Fruit fly (Drosophila melanogaster) whole organism, prepupa: ENCODE results near the gene Pi4KIIIalpha.
A peak's percentile ranks its signal among the peaks of the same experiment; 100 is the strongest.

Experiments
- Blimp-1 ChIP-seq: fragments of 200-800 bp; sonication (Bioruptor generic); optimal IDR thresholded peaks from 3 replicates; lab custom pipeline; 2017; ENCODE audit warnings: missing biosample characterization, missing genetic modification characterization, mild to moderate bottlenecking, moderate library complexity, missing genetic modification reagents
- CG11294 ChIP-seq: fragments of 200-800 bp; sonication (Bioruptor generic); IDR thresholded peaks from 2 replicates; pipeline ENCODE4 v1.3.6; 2022; ENCODE audit warnings: missing biosample characterization, missing genetic modification characterization
- CG11762 ChIP-seq: fragments of 200-800 bp; sonication (Bioruptor generic); optimal IDR thresholded peaks from 3 replicates; lab custom pipeline; 2016; ENCODE audit warnings: missing biosample characterization, missing genetic modification characterization; ENCODE audit not compliant: insufficient read depth
- CG11902 ChIP-seq: fragments of 200-800 bp; sonication (Bioruptor generic); optimal IDR thresholded peaks from 3 replicates; lab custom pipeline; 2016; ENCODE audit warnings: missing biosample characterization, missing genetic modification characterization
- CG15336 ChIP-seq: fragments of 200-800 bp; sonication (Bioruptor generic); IDR thresholded peaks from 2 replicates; pipeline ENCODE4 v1.3.6; 2022; ENCODE audit warnings: missing biosample characterization, missing genetic modification characterization
- CG1621 ChIP-seq: fragments of 200-800 bp; sonication (Bioruptor generic); optimal IDR thresholded peaks from 3 replicates; lab custom pipeline; 2018; ENCODE audit warnings: missing biosample characterization, mild to moderate bottlenecking, missing genetic modification characterization
- CG16779 ChIP-seq: fragments of 200-800 bp; sonication (Bioruptor generic); optimal IDR thresholded peaks from 3 replicates; lab custom pipeline; 2017; ENCODE audit warnings: missing biosample characterization, mild to moderate bottlenecking, missing genetic modification characterization
- CG3032 ChIP-seq: fragments of 200-800 bp; optimal IDR thresholded peaks from 2 replicates; lab custom pipeline; 2019; ENCODE audit warnings: missing biosample characterization, mild to moderate bottlenecking, missing genetic modification characterization, moderate library complexity
- CG31627 ChIP-seq: fragments of 200-800 bp; sonication (Bioruptor generic); optimal IDR thresholded peaks from 3 replicates; lab custom pipeline; 2016; ENCODE audit warnings: missing biosample characterization, missing genetic modification characterization
- CG32006 ChIP-seq: fragments of 200-800 bp; sonication (Bioruptor generic); optimal IDR thresholded peaks from 3 replicates; lab custom pipeline; 2017; ENCODE audit warnings: missing biosample characterization, mild to moderate bottlenecking, missing genetic modification characterization
- CG34406 ChIP-seq: fragments of 200-800 bp; sonication (Bioruptor generic); optimal IDR thresholded peaks from 3 replicates; lab custom pipeline; 2016; ENCODE audit warnings: missing biosample characterization, missing genetic modification characterization
- CG6276 ChIP-seq: fragments of 200-800 bp; sonication (Bioruptor generic); optimal IDR thresholded peaks from 2 replicates; lab custom pipeline; 2017; ENCODE audit warnings: missing biosample characterization, mild to moderate bottlenecking, missing genetic modification characterization
- CG6792 ChIP-seq: fragments of 200-800 bp; sonication (Bioruptor generic); optimal IDR thresholded peaks from 3 replicates; lab custom pipeline; 2016; ENCODE audit warnings: missing biosample characterization, missing genetic modification characterization
- CG6808 ChIP-seq: fragments of 200-800 bp; sonication (Bioruptor generic); optimal IDR thresholded peaks from 3 replicates; lab custom pipeline; 2017; ENCODE audit warnings: missing biosample characterization, missing genetic modification characterization, mild to moderate bottlenecking, moderate library complexity, missing genetic modification reagents
- CG6854 ChIP-seq: fragments of 200-800 bp; sonication (Bioruptor generic); optimal IDR thresholded peaks from 2 replicates; lab custom pipeline; 2017; ENCODE audit warnings: missing biosample characterization, mild to moderate bottlenecking, missing genetic modification characterization
- CG8119 ChIP-seq: fragments of 200-800 bp; sonication (Bioruptor generic); IDR thresholded peaks from 3 replicates; pipeline ENCODE4 v1.3.6; 2022; ENCODE audit warnings: missing biosample characterization, missing genetic modification characterization
- CG8319 ChIP-seq: fragments of 200-800 bp; sonication (Bioruptor generic); optimal IDR thresholded peaks from 3 replicates; lab custom pipeline; 2016; ENCODE audit warnings: missing biosample characterization, missing genetic modification characterization
- CG8632 ChIP-seq: fragments of 200-800 bp; sonication (Bioruptor generic); optimal IDR thresholded peaks from 3 replicates; lab custom pipeline; 2016; ENCODE audit warnings: missing biosample characterization, missing genetic modification characterization
- Eip75B ChIP-seq: fragments of 200-800 bp; sonication (Bioruptor generic); optimal IDR thresholded peaks from 3 replicates; lab custom pipeline; 2016; ENCODE audit warnings: missing biosample characterization, missing genetic modification characterization
- Gug ChIP-seq: fragments of 200-800 bp; sonication (Bioruptor generic); IDR thresholded peaks from 2 replicates; pipeline ENCODE4 v1.3.6; 2022; ENCODE audit warnings: missing biosample characterization, missing genetic modification characterization
- Hr38 ChIP-seq: sonication (Bioruptor generic); optimal IDR thresholded peaks from 2 replicates; lab custom pipeline; 2016; ENCODE audit warnings: missing biosample characterization, missing genetic modification characterization
- Hr39 ChIP-seq: fragments of 200-800 bp; sonication (Bioruptor generic); optimal IDR thresholded peaks from 2 replicates; lab custom pipeline; 2016; ENCODE audit warnings: missing biosample characterization, missing genetic modification characterization
- Hr4 ChIP-seq: fragments of 200-800 bp; sonication (Bioruptor generic); optimal IDR thresholded peaks from 3 replicates; lab custom pipeline; 2016; ENCODE audit warnings: missing biosample characterization, missing genetic modification characterization
- Lpt ChIP-seq: fragments of 200-800 bp; sonication (Bioruptor generic); optimal IDR thresholded peaks from 3 replicates; lab custom pipeline; 2016; ENCODE audit warnings: missing biosample characterization, missing genetic modification characterization
- OdsH ChIP-seq: fragments of 200-800 bp; sonication (Bioruptor generic); optimal IDR thresholded peaks from 3 replicates; lab custom pipeline; 2016; ENCODE audit warnings: missing biosample characterization, missing genetic modification characterization
- Sox102F ChIP-seq: fragments of 200-800 bp; sonication (Bioruptor generic); optimal IDR thresholded peaks from 2 replicates; lab custom pipeline; 2016; ENCODE audit warnings: missing biosample characterization, mild to moderate bottlenecking, missing genetic modification characterization
- Sox14 ChIP-seq: fragments of 200-800 bp; sonication (Bioruptor generic); optimal IDR thresholded peaks from 3 replicates; lab custom pipeline; 2016; ENCODE audit warnings: missing biosample characterization, missing genetic modification characterization
- Sox15 ChIP-seq: fragments of 200-800 bp; sonication (Bioruptor generic); optimal IDR thresholded peaks from 3 replicates; lab custom pipeline; 2016; ENCODE audit warnings: missing biosample characterization, missing genetic modification characterization
- dsx ChIP-seq: fragments of 200-800 bp; optimal IDR thresholded peaks from 3 replicates; lab custom pipeline; 2019; ENCODE audit warnings: missing biosample characterization, mild to moderate bottlenecking, missing genetic modification characterization, moderate library complexity; ENCODE audit not compliant: poor library complexity, severe bottlenecking
- eg ChIP-seq: fragments of 200-800 bp; sonication (Bioruptor generic); IDR thresholded peaks from 3 replicates; pipeline ENCODE4 v1.3.6; 2022; ENCODE audit warnings: missing biosample characterization, missing genetic modification characterization
- esn ChIP-seq: fragments of 200-800 bp; sonication (Bioruptor generic); optimal IDR thresholded peaks from 2 replicates; lab custom pipeline; 2016; ENCODE audit warnings: missing biosample characterization, mild to moderate bottlenecking, missing genetic modification characterization, moderate library complexity
- fd85E ChIP-seq: fragments of 200-800 bp; sonication (Bioruptor generic); optimal IDR thresholded peaks from 3 replicates; lab custom pipeline; 2016; ENCODE audit warnings: missing biosample characterization, missing genetic modification characterization
- fkh ChIP-seq: fragments of 200-800 bp; sonication (Bioruptor generic); optimal IDR thresholded peaks from 3 replicates; lab custom pipeline; 2017; ENCODE audit warnings: missing biosample characterization, mild to moderate bottlenecking, missing genetic modification characterization, moderate library complexity
- net ChIP-seq: fragments of 200-800 bp; sonication (Bioruptor generic); optimal IDR thresholded peaks from 3 replicates; lab custom pipeline; 2016; ENCODE audit warnings: missing biosample characterization, missing genetic modification characterization
- pdm3 ChIP-seq: fragments of 200-800 bp; sonication (Bioruptor generic); optimal IDR thresholded peaks from 3 replicates; lab custom pipeline; 2016; ENCODE audit warnings: missing biosample characterization, missing genetic modification characterization
- svp ChIP-seq: fragments of 200-800 bp; sonication (Bioruptor generic); peaks from one replicate; lab custom pipeline; 2016; ENCODE audit warnings: missing biosample characterization, missing genetic modification characterization
- vri ChIP-seq: fragments of 200-800 bp; sonication (Bioruptor generic); optimal IDR thresholded peaks from 3 replicates; lab custom pipeline; 2016; ENCODE audit warnings: missing biosample characterization, mild to moderate bottlenecking, missing genetic modification characterization

Pi4KIIIalpha gene

dm6 chrX:2619651-2620050, 5.0 kb upstream of the Pi4KIIIalpha start, which contains the start of the genes Tsp3A and Seipin (continued):
- TF ChIP-seq CG6792 (GFP tag; lab: Kevin White, UChicago), result peak; percentile 81
- TF ChIP-seq CG11902 (GFP tag; lab: Kevin White, UChicago), result no peak
- peak; percentile 93 for TF ChIP-seq vri (GFP tag; lab: Kevin White, UChicago)
- peak; percentile 71 for TF ChIP-seq CG8319 (GFP tag; lab: Kevin White, UChicago)
- peak; percentile 87 for TF ChIP-seq CG16779 (tag; lab: Kevin White, UChicago)
- peak; percentile 45 for TF ChIP-seq fd85E (GFP tag; lab: Kevin White, UChicago)
- TF ChIP-seq net (GFP tag; lab: Kevin White, UChicago), result peak; percentile 88
- no peak for TF ChIP-seq Sox102F (GFP tag; lab: Kevin White, UChicago)
- TF ChIP-seq Lpt (GFP tag; lab: Kevin White, UChicago), result peak; percentile 74
- TF ChIP-seq esn, result peak; percentile 85
- TF ChIP-seq Hr4 (GFP tag; lab: Kevin White, UChicago), result no peak
- TF ChIP-seq CG15336, result peak; percentile 83
- TF ChIP-seq Blimp-1, result no peak
- TF ChIP-seq pdm3 (GFP tag; lab: Kevin White, UChicago), result no peak
- peak; percentile 82 for TF ChIP-seq CG1621 (tag; lab: Kevin White, UChicago)
- peak; percentile 75 for TF ChIP-seq CG11762 (GFP tag; lab: Kevin White, UChicago)
- peak; percentile 85 for TF ChIP-seq CG6854 (GFP tag; lab: Kevin White, UChicago)
- TF ChIP-seq Hr38 (GFP tag; lab: Kevin White, UChicago), result no peak
- TF ChIP-seq Eip75B, result peak; percentile 82
- peak; percentile 74 for TF ChIP-seq Gug
- TF ChIP-seq CG32006 (GFP tag; lab: Kevin White, UChicago), result peak; percentile 79
- TF ChIP-seq CG8119 (GFP tag; lab: Robert Waterston, UW), result peak; percentile 75; the same call in 2 of the 3 replicates
- TF ChIP-seq eg, result peak; percentile 95
- peak; percentile 73 for TF ChIP-seq CG34406 (GFP tag; lab: Kevin White, UChicago)
- TF ChIP-seq svp (GFP tag; lab: Kevin White, UChicago), result peak; percentile 98
- TF ChIP-seq CG11294 (GFP tag; lab: Robert Waterston, UW), result peak; percentile 81
- TF ChIP-seq Sox15 (GFP tag; lab: Kevin White, UChicago), result peak; percentile 60
- no peak for TF ChIP-seq fkh
- peak; percentile 91 for TF ChIP-seq CG6276 (GFP tag; lab: Kevin White, UChicago)
- peak; percentile 78 for TF ChIP-seq CG31627 (GFP tag; lab: Kevin White, UChicago)
- peak; percentile 81 for TF ChIP-seq Hr39 (GFP tag; lab: Kevin White, UChicago)
- peak; percentile 68 for TF ChIP-seq CG3032 (tag; lab: Kevin White, UChicago)
- peak; percentile 75 for TF ChIP-seq OdsH (GFP tag; lab: Kevin White, UChicago)

dm6 chrX:2625009-2625408, 405 bp downstream of the Pi4KIIIalpha start:
- TF ChIP-seq CG8632 (GFP tag; lab: Kevin White, UChicago) (no peak), CG6808 (GFP tag; lab: Kevin White, UChicago) (no peak), CG6792 (GFP tag; lab: Kevin White, UChicago) (no peak), Sox14 (no peak), Hr38 (GFP tag; lab: Kevin White, UChicago) (no peak), CG1621 (tag; lab: Kevin White, UChicago) (no peak), CG6854 (GFP tag; lab: Kevin White, UChicago) (no peak), eg (no peak), dsx (GFP tag; lab: Kevin White, UChicago) (no peak), Hr4 (GFP tag; lab: Kevin White, UChicago) (no peak)
